Fruit fly (Drosophila melanogaster) whole organism, pupa: Measurements from ENCODE around the gene CG13042.

ENCODE experiments used
- CG10348 ChIP-seq: fragments of 200-800 bp; sonication (Bioruptor generic); IDR thresholded peaks from 2 replicates; pipeline ENCODE4 v1.3.6; 2022; ENCODE audit warnings: missing biosample characterization, missing genetic modification characterization
- CG12605 ChIP-seq: fragments of 200-800 bp; sonication (Bioruptor generic); IDR thresholded peaks from 2 replicates; pipeline ENCODE4 v1.3.6; 2022; ENCODE audit warnings: missing biosample characterization, missing genetic modification characterization
- CG13204 ChIP-seq: fragments of 200-800 bp; sonication (Bioruptor generic); optimal IDR thresholded peaks from 2 replicates; lab custom pipeline; 2018; ENCODE audit warnings: missing biosample characterization, mild to moderate bottlenecking, missing genetic modification characterization, moderate library complexity
- CG14655 ChIP-seq: fragments of 200-800 bp; sonication (Bioruptor generic); optimal IDR thresholded peaks from 3 replicates; lab custom pipeline; 2017; ENCODE audit warnings: mild to moderate bottlenecking, missing biosample characterization, missing genetic modification reagents, missing genetic modification characterization
- CG15710 ChIP-seq: fragments of 200-800 bp; sonication (Bioruptor generic); optimal IDR thresholded peaks from 2 replicates; lab custom pipeline; 2018; ENCODE audit warnings: missing biosample characterization, mild to moderate bottlenecking, missing genetic modification characterization, moderate library complexity
- CG17806 ChIP-seq: fragments of 200-800 bp; sonication (Bioruptor generic); optimal IDR thresholded peaks from 2 replicates; lab custom pipeline; 2018; ENCODE audit warnings: missing biosample characterization, mild to moderate bottlenecking, missing genetic modification characterization, moderate library complexity
- CG32121 ChIP-seq: fragments of 200-800 bp; sonication (Bioruptor generic); IDR thresholded peaks from 2 replicates; pipeline ENCODE4 v1.3.6; 2022; ENCODE audit warnings: missing biosample characterization, missing genetic modification characterization
- CG34367 ChIP-seq: fragments of 200-800 bp; sonication (Bioruptor generic); optimal IDR thresholded peaks from 2 replicates; lab custom pipeline; 2018; ENCODE audit warnings: missing biosample characterization, mild to moderate bottlenecking, missing genetic modification characterization
- CG4496 ChIP-seq: fragments of 200-800 bp; sonication (Bioruptor generic); IDR thresholded peaks from 3 replicates; pipeline ENCODE4 v1.3.6; 2022; ENCODE audit warnings: missing biosample characterization, missing genetic modification characterization
- CG8159 ChIP-seq: fragments of 200-800 bp; sonication (Bioruptor generic); optimal IDR thresholded peaks from 3 replicates; lab custom pipeline; 2018; ENCODE audit warnings: missing biosample characterization, mild to moderate bottlenecking, missing genetic modification characterization, moderate library complexity
- CG8301 ChIP-seq: fragments of 200-800 bp; sonication (Bioruptor generic); optimal IDR thresholded peaks from 2 replicates; lab custom pipeline; 2018; ENCODE audit warnings: missing biosample characterization, mild to moderate bottlenecking, missing genetic modification characterization
- CG9948 ChIP-seq: fragments of 200-800 bp; sonication (Bioruptor generic); optimal IDR thresholded peaks from 2 replicates; lab custom pipeline; 2018; ENCODE audit warnings: missing biosample characterization, mild to moderate bottlenecking, missing genetic modification characterization, moderate library complexity
- D1 ChIP-seq: fragments of 200-800 bp; sonication (Bioruptor generic); optimal IDR thresholded peaks from 2 replicates; lab custom pipeline; 2018; ENCODE audit warnings: missing biosample characterization, mild to moderate bottlenecking, missing genetic modification characterization, moderate library complexity
- EcR ChIP-seq: fragments of 200-800 bp; sonication (Bioruptor generic); optimal IDR thresholded peaks from 3 replicates; lab custom pipeline; 2019; ENCODE audit warnings: missing biosample characterization, missing genetic modification characterization, mild to moderate bottlenecking, moderate library complexity, missing genetic modification reagents
- Ets98B ChIP-seq: fragments of 200-800 bp; sonication (Bioruptor generic); IDR thresholded peaks from 2 replicates; pipeline ENCODE4 v1.3.6; 2022; ENCODE audit warnings: missing biosample characterization, missing genetic modification characterization
- Pif1A ChIP-seq: fragments of 200-800 bp; sonication (Bioruptor generic); optimal IDR thresholded peaks from 3 replicates; lab custom pipeline; 2016; ENCODE audit warnings: missing biosample characterization, missing genetic modification characterization
- Pif1B ChIP-seq: fragments of 200-800 bp; sonication (Bioruptor generic); optimal IDR thresholded peaks from 3 replicates; lab custom pipeline; 2016; ENCODE audit warnings: missing biosample characterization, missing genetic modification characterization
- Snoo ChIP-seq: fragments of 200-800 bp; sonication (Bioruptor generic); optimal IDR thresholded peaks from 3 replicates; lab custom pipeline; 2017; ENCODE audit warnings: missing biosample characterization, mild to moderate bottlenecking, missing genetic modification characterization, inconsistent platforms
- fd96Ca ChIP-seq: fragments of 200-800 bp; sonication (Bioruptor generic); IDR thresholded peaks from 3 replicates; pipeline ENCODE4 v1.3.6; 2022; ENCODE audit warnings: missing biosample characterization, missing genetic modification characterization
- gl ChIP-seq: fragments of 200-800 bp; sonication (Bioruptor generic); optimal IDR thresholded peaks from 2 replicates; lab custom pipeline; 2018; ENCODE audit warnings: missing biosample characterization, mild to moderate bottlenecking, missing genetic modification characterization
- rn ChIP-seq: fragments of 200-800 bp; sonication (Bioruptor generic); IDR thresholded peaks from 2 replicates; pipeline ENCODE4 v1.3.6; 2022; ENCODE audit warnings: missing biosample characterization, missing genetic modification characterization

The CG13042 gene

dm6 chr3L:16308380-16308779 is at the start of gene CG13042:
TSS of gene CG13042 (minus strand) at chr3L:16308480.
- TF ChIP-seq CG4496 (GFP tag; lab: Robert Waterston, UW) (0 out of 3 replicates have a peak, but pooled peaks have one; percentile 37), rn (GFP tag; lab: Robert Waterston, UW) (no peak), CG15710 (tag; lab: Kevin White, UChicago) (no peak), CG9948 (tag; lab: Kevin White, UChicago) (no peak), CG12605 (no peak)

- TF ChIP-seq Pif1B (GFP tag; lab: Kevin White, UChicago), result no peak
- TF ChIP-seq CG34367 (tag; lab: Kevin White, UChicago), result no peak
- no peak for TF ChIP-seq CG13204 (GFP tag; lab: Kevin White, UChicago)
- peak; percentile 27 for TF ChIP-seq CG9948 (tag; lab: Kevin White, UChicago)
- no peak for TF ChIP-seq CG17806 (tag; lab: Kevin White, UChicago)
- TF ChIP-seq CG14655 (GFP tag; lab: Kevin White, UChicago), result no peak
- TF ChIP-seq D1 (tag; lab: Kevin White, UChicago), result peak; percentile 52
- TF ChIP-seq CG15710 (tag; lab: Kevin White, UChicago), result peak; percentile 16
- no peak for TF ChIP-seq Pif1A
- TF ChIP-seq CG8159 (tag; lab: Kevin White, UChicago), result peak; percentile 62
- no peak for TF ChIP-seq fd96Ca
- no peak for TF ChIP-seq Ets98B (GFP tag; lab: Robert Waterston, UW)
- TF ChIP-seq CG8301 (tag; lab: Kevin White, UChicago), result no peak
- TF ChIP-seq CG32121 (GFP tag; lab: Robert Waterston, UW), result no peak
- no peak for TF ChIP-seq CG10348 (GFP tag; lab: Robert Waterston, UW)
- TF ChIP-seq CG4496 (GFP tag; lab: Robert Waterston, UW), result no peak
- no peak for TF ChIP-seq Snoo (tag; lab: Kevin White, UChicago)
- TF ChIP-seq rn (GFP tag; lab: Robert Waterston, UW), result no peak
- TF ChIP-seq, all 21 proteins: peak for 4
These were observed 49.6 kb upstream of the CG13042 start for dm6 chr3L:16357860-16358259.

- TF ChIP-seq CG32121 (GFP tag; lab: Robert Waterston, UW), result no peak
- peak; percentile 91 for TF ChIP-seq EcR
These were observed 49.0 kb upstream of the CG13042 start for dm6 chr3L:16357187-16357728.

dm6 chr3L:16356171-16356765 is 48.0 kb upstream of the CG13042 start:
- TF ChIP-seq EcR, result no peak
- 0 out of 3 replicates have a peak, but pooled peaks have one; percentile 9 for TF ChIP-seq fd96Ca

DNA sequence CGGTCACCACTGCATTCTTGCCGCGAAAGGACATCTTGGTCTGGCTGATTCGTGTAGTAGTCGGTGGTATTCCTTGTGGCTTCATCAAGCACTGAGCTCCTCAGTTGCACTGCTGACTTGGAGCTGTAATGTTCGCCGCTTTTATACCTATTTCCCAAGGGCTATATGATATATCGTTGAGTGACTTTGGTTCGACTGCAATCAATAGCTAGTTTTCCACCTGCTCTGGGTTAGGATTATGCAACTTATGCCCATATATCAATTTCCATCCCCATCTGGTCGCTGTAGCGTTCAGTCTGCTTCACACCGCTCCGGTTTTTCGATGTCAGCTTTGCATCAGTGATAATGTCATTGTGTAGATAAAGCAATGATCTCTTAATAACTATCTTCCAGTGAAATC is 45.9 kb upstream of the CG13042 start, which contains the start of gene Pdh:
TSS of gene Pdh (minus strand) at position 101 of the 400 bp plus-strand sequence.
- TF ChIP-seq CG8159 (tag; lab: Kevin White, UChicago), result no peak
- TF ChIP-seq CG34367 (tag; lab: Kevin White, UChicago), result no peak
- TF ChIP-seq CG4496 (GFP tag; lab: Robert Waterston, UW), result no peak
- no peak for TF ChIP-seq EcR
- TF ChIP-seq CG17806 (tag; lab: Kevin White, UChicago), result no peak
- TF ChIP-seq gl, result no peak
- no peak for TF ChIP-seq CG32121 (GFP tag; lab: Robert Waterston, UW)
- TF ChIP-seq CG12605, result no peak
- TF ChIP-seq Pif1B (GFP tag; lab: Kevin White, UChicago), result no peak
- no peak for TF ChIP-seq CG13204 (GFP tag; lab: Kevin White, UChicago)
- no peak for TF ChIP-seq CG9948 (tag; lab: Kevin White, UChicago)
- no peak for TF ChIP-seq CG8301 (tag; lab: Kevin White, UChicago)
- no peak for TF ChIP-seq CG15710 (tag; lab: Kevin White, UChicago)
- no peak for TF ChIP-seq CG14655 (GFP tag; lab: Kevin White, UChicago)
- no peak for TF ChIP-seq CG10348 (GFP tag; lab: Robert Waterston, UW)
- no peak for TF ChIP-seq Ets98B (GFP tag; lab: Robert Waterston, UW)

dm6 chr3L:16351770-16352429 is 43.6 kb upstream of the CG13042 start, which contains the start of the genes Golgin104 and Tcs3:
TSS of gene Golgin104 (minus strand) at chr3L:16351951.
TSS of gene Tcs3 (plus strand) at chr3L:16351991.
- TF ChIP-seq Ets98B (GFP tag; lab: Robert Waterston, UW) (no peak), CG32121 (GFP tag; lab: Robert Waterston, UW) (no peak), Snoo (tag; lab: Kevin White, UChicago) (no peak)
- TF ChIP-seq, all 21 proteins: peak for 0

- TF ChIP-seq CG17806 (tag; lab: Kevin White, UChicago) (no peak), fd96Ca (no peak), CG4496 (GFP tag; lab: Robert Waterston, UW) (no peak), EcR (no peak), CG10348 (GFP tag; lab: Robert Waterston, UW) (no peak), Snoo (tag; lab: Kevin White, UChicago) (no peak), rn (GFP tag; lab: Robert Waterston, UW) (no peak), CG34367 (tag; lab: Kevin White, UChicago) (no peak)
These were observed 41.4 kb upstream of the CG13042 start for dm6 chr3L:16349686-16350085.
